Fruit fly (Drosophila melanogaster) whole organism, embryonic: ENCODE results near the gene sob.

Experiments used
- Atf-2 ChIP-seq: fragments of 200-800 bp; sonication (Bioruptor generic); optimal IDR thresholded peaks from 2 replicates; lab custom pipeline; 2016; ENCODE audit warnings: missing biosample characterization, missing genetic modification characterization
- Atf3 ChIP-seq: fragments of 200-800 bp; sonication (Bioruptor generic); optimal IDR thresholded peaks from 3 replicates; lab custom pipeline; 2016; ENCODE audit warnings: missing biosample characterization, missing genetic modification characterization
- Bgb ChIP-seq: fragments of 200-800 bp; sonication (Bioruptor generic); IDR thresholded peaks from 2 replicates; pipeline ENCODE4 v1.3.6; 2022; ENCODE audit warnings: missing biosample characterization, missing genetic modification characterization; ENCODE audit not compliant: partially characterized antibody
- BtbVII ChIP-seq: fragments of 200-800 bp; sonication (Bioruptor generic); optimal IDR thresholded peaks from 3 replicates; lab custom pipeline; 2017; ENCODE audit warnings: missing biosample characterization, mild to moderate bottlenecking, missing genetic modification characterization
- CG10462 ChIP-seq: fragments of 200-800 bp; sonication (Bioruptor generic); optimal IDR thresholded peaks from 2 replicates; lab custom pipeline; 2016; ENCODE audit warnings: missing biosample characterization, missing genetic modification characterization
- CG10543 ChIP-seq: fragments of 200-800 bp; sonication (Bioruptor generic); optimal IDR thresholded peaks from 3 replicates; lab custom pipeline; 2017; ENCODE audit warnings: missing biosample characterization, mild to moderate bottlenecking, missing genetic modification characterization, moderate library complexity
- CG11695 ChIP-seq: fragments of 200-800 bp; sonication (Bioruptor generic); IDR thresholded peaks from 3 replicates; pipeline ENCODE4 v1.3.6; 2022; ENCODE audit warnings: missing biosample characterization, missing genetic modification characterization
- CG11696 ChIP-seq: fragments of 200-800 bp; sonication (Bioruptor generic); IDR thresholded peaks from 2 replicates; pipeline ENCODE4 v1.3.6; 2022; ENCODE audit warnings: missing biosample characterization, missing genetic modification characterization
- CG11723 ChIP-seq: fragments of 200-800 bp; sonication (Bioruptor generic); optimal IDR thresholded peaks from 2 replicates; lab custom pipeline; 2017; ENCODE audit warnings: missing biosample characterization, mild to moderate bottlenecking, missing genetic modification characterization
- CG13123 ChIP-seq: fragments of 200-800 bp; sonication (Bioruptor generic); optimal IDR thresholded peaks from 2 replicates; lab custom pipeline; 2016; ENCODE audit warnings: missing biosample characterization, missing genetic modification characterization
- CG13624 ChIP-seq: fragments of 200-800 bp; sonication (Bioruptor generic); optimal IDR thresholded peaks from 2 replicates; lab custom pipeline; 2016; ENCODE audit warnings: missing biosample characterization, missing genetic modification characterization
- CG1602 ChIP-seq: fragments of 200-800 bp; sonication (Bioruptor generic); optimal IDR thresholded peaks from 3 replicates; lab custom pipeline; 2016; ENCODE audit warnings: missing biosample characterization, missing genetic modification characterization
- CG1603 ChIP-seq: fragments of 200-800 bp; sonication (Bioruptor generic); optimal IDR thresholded peaks from 2 replicates; lab custom pipeline; 2019; ENCODE audit warnings: missing biosample characterization, mild to moderate bottlenecking, missing genetic modification characterization, moderate library complexity
- CG30020 ChIP-seq: fragments of 200-800 bp; optimal IDR thresholded peaks from 2 replicates; lab custom pipeline; 2019; ENCODE audit warnings: missing biosample characterization, mild to moderate bottlenecking, missing genetic modification characterization, moderate library complexity
- CG3995 ChIP-seq: fragments of 200-800 bp; sonication (Bioruptor generic); optimal IDR thresholded peaks from 3 replicates; lab custom pipeline; 2016; ENCODE audit warnings: missing biosample characterization, missing genetic modification characterization
- CG6272 ChIP-seq: fragments of 200-800 bp; sonication (Bioruptor generic); IDR thresholded peaks from 2 replicates; pipeline ENCODE4 v1.3.6; 2022; ENCODE audit warnings: missing biosample characterization, missing genetic modification characterization
- CG6813 ChIP-seq: fragments of 200-800 bp; sonication (Bioruptor generic); optimal IDR thresholded peaks from 2 replicates; lab custom pipeline; 2017; ENCODE audit warnings: missing biosample characterization, missing genetic modification characterization, mild to moderate bottlenecking, moderate library complexity, missing genetic modification reagents
- CG6854 ChIP-seq: fragments of 200-800 bp; sonication (Bioruptor generic); optimal IDR thresholded peaks from 3 replicates; lab custom pipeline; 2017; ENCODE audit warnings: missing biosample characterization, mild to moderate bottlenecking, missing genetic modification characterization
- CG7556 ChIP-seq: fragments of 200-800 bp; sonication (Bioruptor generic); optimal IDR thresholded peaks from 2 replicates; lab custom pipeline; 2017; ENCODE audit warnings: missing biosample characterization, mild to moderate bottlenecking, missing genetic modification characterization
- CG7839 ChIP-seq: fragments of 200-800 bp; sonication (Bioruptor generic); optimal IDR thresholded peaks from 3 replicates; lab custom pipeline; 2018; ENCODE audit warnings: missing biosample characterization, mild to moderate bottlenecking, missing genetic modification characterization, moderate library complexity
- CG8359 ChIP-seq: fragments of 200-800 bp; sonication (Bioruptor generic); optimal IDR thresholded peaks from 2 replicates; lab custom pipeline; 2017; ENCODE audit warnings: missing biosample characterization, mild to moderate bottlenecking, missing genetic modification characterization, borderline replicate concordance
- CG9797 ChIP-seq: fragments of 200-800 bp; sonication (Bioruptor generic); optimal IDR thresholded peaks from 3 replicates; lab custom pipeline; 2018; ENCODE audit warnings: missing biosample characterization, mild to moderate bottlenecking, missing genetic modification characterization
- Camta ChIP-seq: fragments of 200-800 bp; sonication (Bioruptor generic); optimal IDR thresholded peaks from 2 replicates; lab custom pipeline; 2016; ENCODE audit warnings: missing biosample characterization, missing genetic modification characterization
- Drgx ChIP-seq: fragments of 200-800 bp; sonication (Bioruptor generic); IDR thresholded peaks from 2 replicates; pipeline ENCODE4 v1.3.6; 2022; ENCODE audit warnings: missing biosample characterization, missing genetic modification characterization
- E2f1 ChIP-seq: fragments of 200-800 bp; sonication (Bioruptor generic); IDR thresholded peaks from 2 replicates; pipeline ENCODE4 v1.3.6; 2022; ENCODE audit warnings: missing biosample characterization, missing genetic modification characterization
- ERR ChIP-seq: fragments of 200-800 bp; sonication (Bioruptor generic); optimal IDR thresholded peaks from 2 replicates; lab custom pipeline; 2016; ENCODE audit warnings: missing biosample characterization, missing genetic modification characterization
- Hmx ChIP-seq: fragments of 200-800 bp; sonication (Bioruptor generic); optimal IDR thresholded peaks from 2 replicates; lab custom pipeline; 2016; ENCODE audit warnings: missing biosample characterization, missing genetic modification characterization
- Lhr ChIP-seq: fragments of 200-800 bp; sonication (Bioruptor generic); optimal IDR thresholded peaks from 3 replicates; lab custom pipeline; 2017; ENCODE audit warnings: mild to moderate bottlenecking, missing biosample characterization, missing genetic modification reagents, missing genetic modification characterization
- NFAT ChIP-seq: fragments of 200-800 bp; sonication (Bioruptor generic); IDR thresholded peaks from 2 replicates; pipeline ENCODE4 v1.3.6; 2022; ENCODE audit warnings: missing biosample characterization, missing genetic modification characterization
- NK7.1 ChIP-seq: fragments of 200-800 bp; sonication (Bioruptor generic); optimal IDR thresholded peaks from 3 replicates; lab custom pipeline; 2016; ENCODE audit warnings: missing biosample characterization, missing genetic modification characterization
- Neu2 ChIP-seq: fragments of 200-800 bp; sonication (Bioruptor generic); optimal IDR thresholded peaks from 3 replicates; lab custom pipeline; 2016; ENCODE audit warnings: missing biosample characterization, missing genetic modification characterization, borderline replicate concordance
- Rfx ChIP-seq: fragments of 200-800 bp; sonication (Bioruptor generic); IDR thresholded peaks from 2 replicates; pipeline ENCODE4 v1.3.6; 2022; ENCODE audit warnings: missing biosample characterization, missing genetic modification characterization
- Vsx1 ChIP-seq: fragments of 200-800 bp; sonication (Bioruptor generic); optimal IDR thresholded peaks from 2 replicates; lab custom pipeline; 2017; ENCODE audit warnings: missing biosample characterization, mild to moderate bottlenecking, missing genetic modification characterization, missing genetic modification reagents
- Xrp1 ChIP-seq: fragments of 200-800 bp; sonication (Bioruptor generic); IDR thresholded peaks from 2 replicates; pipeline ENCODE4 v1.3.6; 2022; ENCODE audit warnings: missing biosample characterization, missing genetic modification characterization
- abd-A ChIP-seq: fragments of 200-800 bp; sonication (Bioruptor generic); optimal IDR thresholded peaks from 3 replicates; lab custom pipeline; 2019; ENCODE audit warnings: missing biosample characterization, mild to moderate bottlenecking, missing genetic modification characterization, moderate library complexity
- cas ChIP-seq: fragments of 200-800 bp; sonication (Bioruptor generic); IDR thresholded peaks from 2 replicates; pipeline ENCODE4 v1.3.6; 2022; ENCODE audit warnings: missing biosample characterization, missing genetic modification characterization
- gsb ChIP-seq: fragments of 200-800 bp; sonication (Bioruptor generic); IDR thresholded peaks from 2 replicates; pipeline ENCODE4 v1.3.6; 2022; ENCODE audit warnings: missing biosample characterization, missing genetic modification characterization
- hkb ChIP-seq, 2 experiments: fragments of 200-800 bp in 1 of 2; fragments of >200 bp in 1 of 2; sonication (Bioruptor generic) in 1 of 2; IDR thresholded peaks in 1 of 2; optimal IDR thresholded peaks in 1 of 2; 2 replicates each; pipeline versions ENCODE4 v1.3.6 to Lab custom; 2017 to 2022; ENCODE audit warnings: missing biosample characterization in 1 of 2, missing genetic modification characterization in 1 of 2
- jing ChIP-seq: fragments of 200-800 bp; sonication (Bioruptor generic); optimal IDR thresholded peaks from 2 replicates; lab custom pipeline; 2018; ENCODE audit warnings: missing biosample characterization, mild to moderate bottlenecking, missing genetic modification characterization
- mirr ChIP-seq: fragments of 200-800 bp; sonication (Bioruptor generic); optimal IDR thresholded peaks from 3 replicates; lab custom pipeline; 2018; ENCODE audit warnings: missing biosample characterization, mild to moderate bottlenecking, missing genetic modification characterization
- onecut ChIP-seq: fragments of 200-800 bp; sonication (Bioruptor generic); IDR thresholded peaks from 2 replicates; pipeline ENCODE4 v1.3.6; 2022; ENCODE audit warnings: missing biosample characterization, missing genetic modification characterization
- org-1 ChIP-seq: fragments of 200-800 bp; sonication (Bioruptor generic); optimal IDR thresholded peaks from 2 replicates; lab custom pipeline; 2017; ENCODE audit warnings: missing biosample characterization, missing genetic modification characterization
- prd ChIP-seq, 3 experiments: fragments of >200 bp in 2 of 3; fragments of 200-800 bp in 1 of 3; sonication (Bioruptor generic) in 1 of 3; optimal IDR thresholded peaks in 2 of 3; IDR thresholded peaks in 1 of 3; 2 replicates in 2 of 3; 3 replicates in 1 of 3; pipeline versions ENCODE4 v1.3.6 to Lab custom; 2017 to 2022; ENCODE audit warnings: missing biosample characterization in 1 of 3, missing genetic modification characterization in 1 of 3
- psq ChIP-seq: fragments of 200-800 bp; sonication (Bioruptor generic); optimal IDR thresholded peaks from 2 replicates; lab custom pipeline; 2017; ENCODE audit warnings: missing biosample characterization, missing genetic modification characterization
- sc ChIP-seq, 3 experiments: fragments of >200 bp in 2 of 3; fragments of 200-800 bp in 1 of 3; sonication (Bioruptor generic) in 1 of 3; optimal IDR thresholded peaks; 2 replicates in 2 of 3; 3 replicates in 1 of 3; lab custom pipeline; 2017; ENCODE audit warnings: mild to moderate bottlenecking in 1 of 3, missing biosample characterization in 1 of 3, missing genetic modification characterization in 1 of 3, missing genetic modification reagents in 1 of 3
- sens-2 ChIP-seq: fragments of 200-800 bp; sonication (Bioruptor generic); IDR thresholded peaks from 2 replicates; pipeline ENCODE4 v1.3.6; 2022; ENCODE audit warnings: missing biosample characterization, missing genetic modification characterization
- seq ChIP-seq: fragments of 200-800 bp; sonication (Bioruptor generic); IDR thresholded peaks from 2 replicates; pipeline ENCODE4 v1.3.6; 2022; ENCODE audit warnings: missing biosample characterization, missing genetic modification characterization
- trem ChIP-seq: fragments of 200-800 bp; optimal IDR thresholded peaks from 3 replicates; lab custom pipeline; 2019; ENCODE audit warnings: missing biosample characterization, mild to moderate bottlenecking, missing genetic modification characterization, moderate library complexity
- zf30C ChIP-seq: fragments of 200-800 bp; sonication (Bioruptor generic); optimal IDR thresholded peaks from 3 replicates; lab custom pipeline; 2018; ENCODE audit warnings: missing biosample characterization, mild to moderate bottlenecking, missing genetic modification characterization

Gene sob

DNA sequence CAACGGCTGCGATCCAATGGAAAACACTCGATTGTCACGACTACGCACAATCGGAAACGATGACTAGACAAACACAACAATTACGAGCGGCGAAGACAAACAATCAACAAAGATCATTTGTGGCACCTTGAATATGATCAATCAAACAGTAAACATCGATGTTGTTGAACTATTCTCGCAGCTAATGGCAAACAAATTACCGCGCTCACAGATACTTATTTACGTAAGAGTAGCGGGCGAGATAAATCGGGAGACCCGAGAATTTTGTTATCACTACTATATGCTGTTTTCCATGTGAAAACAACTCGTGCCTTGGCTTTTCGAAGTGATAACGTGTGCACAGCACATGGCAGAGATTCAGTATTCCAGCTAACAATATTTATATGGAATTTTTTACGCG, 48.2 kb upstream of the sob start (continued):
- TF ChIP-seq gsb (GFP tag; lab: Robert Waterston, UW), result peak; percentile 57
- TF ChIP-seq CG13123 (GFP tag; lab: Kevin White, UChicago), result peak; percentile 51
- 0 out of 2 replicates have a peak, but pooled peaks have one; percentile 18 for TF ChIP-seq Drgx
- no peak for TF ChIP-seq NFAT (GFP tag; lab: Robert Waterston, UW)
- no peak for TF ChIP-seq zf30C (GFP tag; lab: Kevin White, UChicago)
- TF ChIP-seq prd (optimal IDR thresholded peaks at IDR 0.05; lab: Kevin White, UChicago), result no peak
- TF ChIP-seq prd (GFP tag; IDR thresholded peaks at IDR 0.05; lab: Robert Waterston, UW), result peak; percentile 62; the same call in 2 of the 3 replicates
- no peak for TF ChIP-seq Neu2 (GFP tag; lab: Kevin White, UChicago)
- TF ChIP-seq CG6272 (GFP tag; lab: Robert Waterston, UW), result no peak
- TF ChIP-seq CG30020 (tag; lab: Kevin White, UChicago), result peak; percentile 17
- TF ChIP-seq CG8359 (GFP tag; lab: Kevin White, UChicago), result peak; percentile 81
- peak; percentile 64 for TF ChIP-seq CG1602 (GFP tag; lab: Kevin White, UChicago)
- TF ChIP-seq org-1 (GFP tag; lab: Kevin White, UChicago), result peak; percentile 84
- TF ChIP-seq Vsx1 (GFP tag; lab: Kevin White, UChicago), result peak; percentile 75
- TF ChIP-seq Lhr (GFP tag; lab: Kevin White, UChicago), result peak; percentile 55
- peak; percentile 62 for TF ChIP-seq abd-A (tag; lab: Kevin White, UChicago)
- TF ChIP-seq cas (GFP tag; lab: Robert Waterston, UW), result no peak; the same call in 1 of the 2 replicates
- peak; percentile 28 for TF ChIP-seq NK7.1 (GFP tag; lab: Kevin White, UChicago)
- peak; percentile 93 for TF ChIP-seq Camta (GFP tag; lab: Kevin White, UChicago)
- TF ChIP-seq onecut (GFP tag; lab: Robert Waterston, UW), result no peak
- peak; percentile 51; the same call in 1 of the 2 replicates for TF ChIP-seq E2f1
- TF ChIP-seq trem (tag; lab: Kevin White, UChicago), result peak; percentile 73
- TF ChIP-seq CG3995 (GFP tag; lab: Kevin White, UChicago), result no peak
- TF ChIP-seq CG6854 (GFP tag; lab: Kevin White, UChicago), result peak; percentile 78
- peak; percentile 85 for TF ChIP-seq CG11695 (GFP tag; lab: Robert Waterston, UW)
- peak; percentile 93 for TF ChIP-seq Xrp1 (GFP tag; lab: Robert Waterston, UW)
- TF ChIP-seq ERR (GFP tag; lab: Kevin White, UChicago), result no peak
- peak; percentile 91 for TF ChIP-seq BtbVII
- TF ChIP-seq CG6813, result peak; percentile 97
- peak; percentile 97 for TF ChIP-seq mirr
- peak; percentile 23 for TF ChIP-seq CG11723 (GFP tag; lab: Kevin White, UChicago)
- TF ChIP-seq CG7556 (GFP tag; lab: Kevin White, UChicago), result peak; percentile 41
- peak; percentile 43; the same call in 1 of the 2 replicates for TF ChIP-seq sens-2 (GFP tag; lab: Robert Waterston, UW)
- TF ChIP-seq CG9797 (GFP tag; lab: Kevin White, UChicago), result peak; percentile 44
- no peak for TF ChIP-seq Hmx (GFP tag; lab: Kevin White, UChicago)
- TF ChIP-seq Bgb, result no peak
- TF ChIP-seq CG1603 (tag; lab: Kevin White, UChicago), result peak; percentile 92
- peak; percentile 71; the same call in 1 of the 2 replicates for TF ChIP-seq CG11696 (GFP tag; lab: Robert Waterston, UW)
- peak; percentile 85 for TF ChIP-seq Atf3
- TF ChIP-seq hkb (optimal IDR thresholded peaks at IDR 0.05; lab: Kevin White, UChicago), result no peak
- no peak for TF ChIP-seq hkb (GFP tag; IDR thresholded peaks at IDR 0.05; lab: Robert Waterston, UW)
- no peak for TF ChIP-seq CG13624 (GFP tag; lab: Kevin White, UChicago)
- peak; percentile 44 for TF ChIP-seq jing (GFP tag; lab: Kevin White, UChicago)
- TF ChIP-seq Rfx (GFP tag; lab: Robert Waterston, UW), result peak; percentile 75
- no peak for TF ChIP-seq sc (optimal IDR thresholded peaks at IDR 0.05; lab: Kevin White, UChicago)
- peak; percentile 91 for TF ChIP-seq sc (GFP tag; optimal IDR thresholded peaks at IDR 0.05; lab: Kevin White, UChicago)
- peak; percentile 55; the same call in 1 of the 2 replicates for TF ChIP-seq seq (GFP tag; lab: Robert Waterston, UW)
- peak; percentile 76 for TF ChIP-seq psq (GFP tag; lab: Kevin White, UChicago)
- peak; percentile 30 for TF ChIP-seq CG7839 (tag; lab: Kevin White, UChicago)
- peak; percentile 84 for TF ChIP-seq CG10543 (GFP tag; lab: Kevin White, UChicago)
- TF ChIP-seq Atf-2, result peak; percentile 70
- peak; percentile 90 for TF ChIP-seq CG10462 (GFP tag; lab: Kevin White, UChicago)
